Fruit fly (Drosophila melanogaster): ENCODE results near the gene CG2256.
A peak's percentile ranks its signal among the peaks of the same experiment; 100 is the strongest.

CG2256 gene

DNA sequence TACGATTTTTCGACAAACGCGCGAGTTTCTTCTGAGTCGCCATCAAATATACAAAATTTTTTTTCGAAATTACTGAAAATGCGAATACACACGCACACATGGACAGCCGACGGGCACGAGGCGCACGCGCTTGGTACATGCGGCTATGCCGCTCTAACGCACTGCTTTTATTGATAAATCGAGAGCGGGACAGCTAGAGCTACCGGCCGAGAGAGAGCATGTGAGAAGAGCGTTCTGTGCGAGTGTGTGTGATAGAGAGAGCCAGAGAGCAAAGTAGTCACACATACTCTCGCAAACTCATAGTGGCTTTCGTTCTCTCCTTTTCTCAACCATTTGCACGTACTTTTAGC is 26.1 kb downstream of the CG2256 start (continued):
- no peak for TF ChIP-seq Hr38 (GFP tag; optimal IDR thresholded peaks at IDR 0.05)
- TF ChIP-seq OdsH (GFP tag; optimal IDR thresholded peaks at IDR 0.05): no peak
- TF ChIP-seq Ets96B (tag; optimal IDR thresholded peaks at IDR 0.05): no peak
- TF ChIP-seq Met (GFP tag; optimal IDR thresholded peaks at IDR 0.05): no peak
- TF ChIP-seq net (GFP tag; optimal IDR thresholded peaks at IDR 0.05): no peak
- TF ChIP-seq Eip75B (GFP tag; optimal IDR thresholded peaks at IDR 0.05): no peak
- TF ChIP-seq svp (GFP tag): peak; percentile 61
- TF ChIP-seq dsx (GFP tag; optimal IDR thresholded peaks at IDR 0.05; ENCODE audit: poor library complexity, severe bottlenecking): no peak
- TF ChIP-seq fkh (GFP tag; optimal IDR thresholded peaks at IDR 0.05): peak; percentile 27
- peak; percentile 16 for TF ChIP-seq CG1621 (tag; optimal IDR thresholded peaks at IDR 0.05)
- peak; percentile 29; the same call in 1 of the 3 replicates for TF ChIP-seq eg (GFP tag; IDR thresholded peaks at IDR 0.05)

DNA sequence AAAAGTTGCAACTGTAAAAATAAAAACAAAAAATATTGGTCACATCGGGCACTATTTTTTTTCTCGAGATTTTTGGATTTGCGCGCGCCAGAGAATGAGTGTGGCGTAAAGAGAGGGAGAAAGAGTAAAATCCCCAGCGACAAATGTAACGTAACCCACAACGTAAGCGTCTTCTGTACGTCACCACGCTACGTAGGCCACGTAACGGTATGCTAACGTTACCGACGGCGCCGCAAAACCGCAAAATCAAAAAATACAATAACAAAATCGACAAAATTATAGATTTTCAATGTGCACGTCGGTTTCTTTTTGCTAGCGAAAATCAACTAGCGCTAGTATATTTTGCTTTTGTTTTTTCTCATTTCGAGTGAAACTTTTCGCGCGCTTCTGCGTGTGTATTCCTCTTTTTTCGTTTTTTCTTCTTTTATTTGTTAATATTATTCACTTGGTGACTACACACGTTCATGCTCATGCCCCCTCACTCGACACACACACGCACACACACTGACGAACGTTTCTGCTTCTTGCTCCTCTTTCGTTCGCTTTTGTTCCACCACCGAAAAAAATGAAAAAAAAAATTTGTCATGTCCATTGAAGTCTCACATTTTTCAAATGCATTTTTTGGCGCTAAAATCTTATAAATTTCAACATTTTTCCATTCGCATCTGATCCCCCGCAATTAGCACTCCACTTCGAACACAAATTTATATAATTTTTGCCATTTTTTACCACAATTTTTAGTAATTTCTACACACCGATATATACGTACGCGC is 26.7 kb downstream of the CG2256 start:
- no peak for TF ChIP-seq CG6276 (GFP tag; optimal IDR thresholded peaks at IDR 0.05)
- TF ChIP-seq ss (GFP tag; optimal IDR thresholded peaks at IDR 0.05): peak in 1 of 2 experiments; percentile 17
- TF ChIP-seq pdm3 (GFP tag; optimal IDR thresholded peaks at IDR 0.05): peak; percentile 21
- TF ChIP-seq CG6854 (GFP tag; optimal IDR thresholded peaks at IDR 0.05): no peak
- TF ChIP-seq Gug (GFP tag; IDR thresholded peaks at IDR 0.05): 0 out of 2 replicates have a peak, but pooled peaks have one; percentile 11
- TF ChIP-seq CG11762 (GFP tag; optimal IDR thresholded peaks at IDR 0.05; ENCODE audit: insufficient read depth): no peak
- TF ChIP-seq Met (GFP tag; optimal IDR thresholded peaks at IDR 0.05): peak; percentile 1
- no peak for TF ChIP-seq CG1621 (tag; optimal IDR thresholded peaks at IDR 0.05)
- no peak for TF ChIP-seq Blimp-1 (GFP tag; optimal IDR thresholded peaks at IDR 0.05)
- no peak for TF ChIP-seq dac (GFP tag; optimal IDR thresholded peaks at IDR 0.05)
- TF ChIP-seq CG6163 (GFP tag; IDR thresholded peaks at IDR 0.05): peak; percentile 21; the same call in 1 of the 3 replicates
- TF ChIP-seq Sox15 (GFP tag; optimal IDR thresholded peaks at IDR 0.05): no peak
- TF ChIP-seq CG10631 (GFP tag; optimal IDR thresholded peaks at IDR 0.05): no peak
- peak; percentile 53 for TF ChIP-seq Eip78C (GFP tag)
- no peak for TF ChIP-seq esn (GFP tag; optimal IDR thresholded peaks at IDR 0.05)
- no peak for TF ChIP-seq CG16779 (tag; optimal IDR thresholded peaks at IDR 0.05)
- TF ChIP-seq svp (GFP tag): peak; percentile 84
- TF ChIP-seq OdsH (GFP tag; optimal IDR thresholded peaks at IDR 0.05): no peak
- TF ChIP-seq Sox14 (GFP tag; optimal IDR thresholded peaks at IDR 0.05): peak; percentile 51
- 0 out of 3 replicates have a peak, but pooled peaks have one; percentile 37 for TF ChIP-seq CG8119 (GFP tag; IDR thresholded peaks at IDR 0.05)
- TF ChIP-seq CG31627 (GFP tag; optimal IDR thresholded peaks at IDR 0.05): no peak
- TF ChIP-seq Smox (GFP tag; optimal IDR thresholded peaks at IDR 0.05): no peak
- TF ChIP-seq salr (GFP tag; optimal IDR thresholded peaks at IDR 0.05): no peak
- no peak for TF ChIP-seq Hr4 (GFP tag; optimal IDR thresholded peaks at IDR 0.05)
- peak; percentile 12 for TF ChIP-seq CG32006 (GFP tag; optimal IDR thresholded peaks at IDR 0.05)

DNA sequence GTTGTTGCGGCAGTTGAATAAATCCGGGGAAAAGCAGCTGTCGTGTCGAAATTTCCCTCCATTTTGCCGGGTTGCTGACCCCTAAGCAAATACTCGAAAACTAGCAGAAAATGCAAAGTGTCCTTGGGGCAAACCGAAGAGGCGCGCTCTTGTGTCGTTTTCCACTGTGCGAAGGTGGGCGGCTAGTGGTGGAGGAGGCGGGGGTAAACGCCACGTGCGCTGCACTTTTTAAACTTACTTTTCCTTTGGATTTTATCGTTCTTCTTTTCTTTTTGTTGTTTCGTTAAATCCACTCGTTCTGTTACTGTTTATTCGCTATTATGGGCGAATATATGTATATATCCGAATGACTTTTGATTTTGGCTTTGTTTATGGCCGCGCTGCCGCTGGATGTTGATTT is 27.4 kb downstream of the CG2256 start:
- TF ChIP-seq CG3032 (tag; optimal IDR thresholded peaks at IDR 0.05): no peak
- TF ChIP-seq CG1621 (tag; optimal IDR thresholded peaks at IDR 0.05): no peak
- no peak for TF ChIP-seq fd59A (GFP tag; optimal IDR thresholded peaks at IDR 0.05)
- 0 out of 3 replicates have a peak, but pooled peaks have one; percentile 14 for TF ChIP-seq CG6163 (GFP tag; IDR thresholded peaks at IDR 0.05)
- TF ChIP-seq CG6792 (GFP tag; optimal IDR thresholded peaks at IDR 0.05): no peak
- TF ChIP-seq CG15336 (GFP tag; IDR thresholded peaks at IDR 0.05): no peak

Measured in whole organism, prepupa.